Worm (Caenorhabditis elegans) whole organism, L4/young adult: ENCODE measurements around the gene K10C9.7.

Experiments
- W03F9.2 ChIP-seq: fragments of 150-350 bp; optimal IDR thresholded peaks from 2 replicates; lab custom pipeline; 2014; ENCODE audit warnings: missing biosample characterization, missing genetic modification characterization
- dao-5 ChIP-seq: sonication (generic microtip); optimal IDR thresholded peaks from 2 replicates; lab custom pipeline; 2016; ENCODE audit warnings: missing genotype, missing genetic modification characterization, moderate library complexity, missing compliant biosample characterization
- him-1 ChIP-seq: sonication (generic microtip); optimal IDR thresholded peaks from 2 replicates; lab custom pipeline; 2016; ENCODE audit warnings: missing genotype, missing genetic modification reagents, missing genetic modification characterization, missing compliant biosample characterization

DNA sequence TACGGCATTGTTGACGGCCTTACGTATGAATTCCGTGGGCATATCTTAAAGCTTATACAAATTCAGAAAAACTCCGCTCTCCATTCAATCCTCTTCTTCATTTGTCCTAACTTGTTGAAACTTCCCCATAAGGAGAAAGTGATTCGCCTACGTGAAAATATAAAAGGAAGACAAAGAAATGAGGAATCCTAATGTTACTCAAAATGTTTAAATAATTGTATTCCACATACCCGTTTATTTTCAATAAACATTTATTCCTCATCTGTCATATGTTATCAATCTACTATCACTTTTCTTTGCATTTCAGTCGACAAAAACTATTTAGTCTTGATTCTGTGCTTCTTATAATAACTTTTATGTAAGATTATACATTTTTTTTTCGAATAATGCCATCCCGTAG is 20.6 kb upstream of the K10C9.7 start, which contains the start of gene clec-203:
- TF ChIP-seq him-1 (tag; lab: Kevin White, UChicago) (no peak), W03F9.2 (tag; lab: Kevin White, UChicago) (no peak), dao-5 (tag; lab: Kevin White, UChicago) (no peak)
